Fruit fly (Drosophila melanogaster): ENCODE measurements around the gene CG17122.

Gene CG17122

dm6 chr3L:20316956-20317589, 41.9 kb upstream of the CG17122 start, which contains the start of gene Spn77Ba (continued):
- no peak for TF ChIP-seq CG14667 (GFP tag; IDR thresholded peaks at IDR 0.05)
- no peak for TF ChIP-seq Oli (tag; optimal IDR thresholded peaks at IDR 0.05)
- no peak for TF ChIP-seq CG10431 (GFP tag; optimal IDR thresholded peaks at IDR 0.05)
- TF ChIP-seq ap (GFP tag; IDR thresholded peaks at IDR 0.05): no peak
- no peak for TF ChIP-seq bab2 (GFP tag; optimal IDR thresholded peaks at IDR 0.05)
- TF ChIP-seq CG8359 (GFP tag; optimal IDR thresholded peaks at IDR 0.05; ENCODE audit: borderline replicate concordance): no peak
- TF ChIP-seq Pdp1 (GFP tag; optimal IDR thresholded peaks at IDR 0.05): peak in 1 of 2 experiments; percentile 50
- TF ChIP-seq HLH4C (GFP tag; IDR thresholded peaks at IDR 0.05; ENCODE audit: partially characterized antibody): 0 out of 3 replicates have a peak, but pooled peaks have one; percentile 31
- TF ChIP-seq vvl (GFP tag; IDR thresholded peaks at IDR 0.05): peak; percentile 27; the same call in 1 of the 2 replicates
- no peak for TF ChIP-seq Xbp1 (GFP tag; optimal IDR thresholded peaks at IDR 0.05)
- no peak for TF ChIP-seq CG10321 (GFP tag; IDR thresholded peaks at IDR 0.05)
- no peak for TF ChIP-seq Poxn (GFP tag; IDR thresholded peaks at IDR 0.05)
- TF ChIP-seq sc (optimal IDR thresholded peaks at IDR 0.05): no peak
- TF ChIP-seq sc (GFP tag; optimal IDR thresholded peaks at IDR 0.05): no peak
- TF ChIP-seq ab (GFP tag; optimal IDR thresholded peaks at IDR 0.05): no peak
- TF ChIP-seq CG2202 (tag; optimal IDR thresholded peaks at IDR 0.05): no peak
- TF ChIP-seq Tbp (GFP tag; optimal IDR thresholded peaks at IDR 0.05): no peak
- no peak for TF ChIP-seq cas (GFP tag; IDR thresholded peaks at IDR 0.05)
- no peak for TF ChIP-seq peb (GFP tag; IDR thresholded peaks at IDR 0.05)
- TF ChIP-seq Eip74EF (GFP tag; optimal IDR thresholded peaks at IDR 0.05): no peak
- TF ChIP-seq CG8944 (GFP tag; optimal IDR thresholded peaks at IDR 0.05): no peak
- TF ChIP-seq CG43689 (GFP tag; IDR thresholded peaks at IDR 0.05): no peak
- no peak for TF ChIP-seq org-1 (GFP tag; optimal IDR thresholded peaks at IDR 0.05)
- no peak for TF ChIP-seq lov (optimal IDR thresholded peaks at IDR 0.05)
- no peak for TF ChIP-seq lov (GFP tag; IDR thresholded peaks at IDR 0.05)
- TF ChIP-seq sob (GFP tag; IDR thresholded peaks at IDR 0.05): 0 out of 2 replicates have a peak, but pooled peaks have one; percentile 38
- no peak for TF ChIP-seq CG5180 (GFP tag; optimal IDR thresholded peaks at IDR 0.05)
- no peak for TF ChIP-seq CG18599 (GFP tag; optimal IDR thresholded peaks at IDR 0.05)
- TF ChIP-seq Myb (GFP tag; optimal IDR thresholded peaks at IDR 0.05): no peak
- TF ChIP-seq NFAT (GFP tag; IDR thresholded peaks at IDR 0.05): 0 out of 2 replicates have a peak, but pooled peaks have one; percentile 13
- peak; percentile 36; the same call in 1 of the 2 replicates for TF ChIP-seq Rfx (GFP tag; IDR thresholded peaks at IDR 0.05)
- 0 out of 2 replicates have a peak, but pooled peaks have one; percentile 18 for TF ChIP-seq gsb (GFP tag; IDR thresholded peaks at IDR 0.05)
- no peak for TF ChIP-seq tio (GFP tag; optimal IDR thresholded peaks at IDR 0.05)
- no peak for TF ChIP-seq Doc3 (GFP tag; IDR thresholded peaks at IDR 0.05; ENCODE audit: partially characterized antibody)
- TF ChIP-seq aop (GFP tag; IDR thresholded peaks at IDR 0.05): no peak
- TF ChIP-seq Hr78 (GFP tag; optimal IDR thresholded peaks at IDR 0.05): no peak
- no peak for TF ChIP-seq CoRest (tag; optimal IDR thresholded peaks at IDR 0.05)
- TF ChIP-seq fd3F (GFP tag; optimal IDR thresholded peaks at IDR 0.05): no peak
- TF ChIP-seq CG17612 (GFP tag; IDR thresholded peaks at IDR 0.05): no peak
- TF ChIP-seq unpg (GFP tag; optimal IDR thresholded peaks at IDR 0.05): no peak
- no peak for TF ChIP-seq stwl (tag; optimal IDR thresholded peaks at IDR 0.05)
- TF ChIP-seq sens-2 (GFP tag; IDR thresholded peaks at IDR 0.05): no peak
- TF ChIP-seq CG6175 (GFP tag; IDR thresholded peaks at IDR 0.05): peak; percentile 33; the same call in 1 of the 3 replicates
- TF ChIP-seq zfh2 (GFP tag; optimal IDR thresholded peaks at IDR 0.05): no peak
- no peak for TF ChIP-seq cg (GFP tag; optimal IDR thresholded peaks at IDR 0.05)
- no peak for TF ChIP-seq CrebB (tag; optimal IDR thresholded peaks at IDR 0.05)
- TF ChIP-seq CG9215 (GFP tag; IDR thresholded peaks at IDR 0.05): no peak
- TF ChIP-seq eve (GFP tag; optimal IDR thresholded peaks at IDR 0.05): no peak
- TF ChIP-seq CG12236 (GFP tag; optimal IDR thresholded peaks at IDR 0.05): no peak
- no peak for TF ChIP-seq CG34376 (GFP tag; optimal IDR thresholded peaks at IDR 0.05)

Measured in whole organism, embryonic.